Worm (Caenorhabditis elegans) whole organism, late embryonic: ENCODE results near the gene cpg-20.
A peak's percentile ranks its signal among the peaks of the same experiment; 100 is the strongest.

ENCODE experiments used
- C08G9.2 ChIP-seq: sonication (generic microtip); optimal IDR thresholded peaks from 2 replicates; lab custom pipeline; 2016; ENCODE audit warnings: mild to moderate bottlenecking, missing genetic modification characterization, moderate library complexity, missing compliant biosample characterization
- K02D7.2 ChIP-seq: sonication (generic microtip); optimal IDR thresholded peaks from 2 replicates; lab custom pipeline; 2017; ENCODE audit warnings: mild to moderate bottlenecking, missing genetic modification characterization, missing compliant biosample characterization
- K09A11.1 ChIP-seq: sonication (generic microtip); optimal IDR thresholded peaks from 2 replicates; lab custom pipeline; 2017; ENCODE audit warnings: antibody characterized with exemption, mild to moderate bottlenecking, missing genetic modification characterization, missing compliant biosample characterization; ENCODE audit not compliant: insufficient read depth
- T23F11.4 ChIP-seq: fragments of 200-800 bp; sonication (Bioruptor generic); optimal IDR thresholded peaks from 2 replicates; lab custom pipeline; 2018; ENCODE audit warnings: mild to moderate bottlenecking, missing genetic modification characterization, missing compliant biosample characterization
- Y22D7AL.16 ChIP-seq: sonication (generic microtip); optimal IDR thresholded peaks from 2 replicates; lab custom pipeline; 2016; ENCODE audit warnings: missing genetic modification characterization, missing compliant biosample characterization
- ahr-1 ChIP-seq: sonication (generic microtip); optimal IDR thresholded peaks from 2 replicates; lab custom pipeline; 2016; ENCODE audit warnings: missing genetic modification characterization, missing compliant biosample characterization
- ama-1 ChIP-seq: fragments of 150-350 bp; optimal IDR thresholded peaks from 2 replicates; lab custom pipeline; 2014
- ceh-14 ChIP-seq: sonication (generic microtip); optimal IDR thresholded peaks from 2 replicates; lab custom pipeline; 2016; ENCODE audit warnings: missing genotype, missing genetic modification characterization, missing compliant biosample characterization
- ceh-2 ChIP-seq: sonication (generic microtip); optimal IDR thresholded peaks from 2 replicates; lab custom pipeline; 2016; ENCODE audit warnings: missing genotype, missing genetic modification characterization, missing compliant biosample characterization
- ceh-30 ChIP-seq: fragments of 150-350 bp; optimal IDR thresholded peaks from 2 replicates; lab custom pipeline; 2014; ENCODE audit warnings: missing biosample characterization, missing genetic modification characterization
- ceh-48 ChIP-seq: sonication (generic microtip); optimal IDR thresholded peaks from 2 replicates; lab custom pipeline; 2016; ENCODE audit warnings: missing genetic modification characterization, inconsistent platforms, missing compliant biosample characterization
- ceh-6 ChIP-seq: fragments of 200-800 bp; sonication (Bioruptor generic); optimal IDR thresholded peaks from 2 replicates; lab custom pipeline; 2018; ENCODE audit warnings: mild to moderate bottlenecking, missing genetic modification characterization, missing compliant biosample characterization
- ceh-9 ChIP-seq: sonication (generic microtip); optimal IDR thresholded peaks from 2 replicates; lab custom pipeline; 2016; ENCODE audit warnings: mild to moderate bottlenecking, missing genetic modification characterization, inconsistent platforms, missing compliant biosample characterization
- elt-2 ChIP-seq: sonication (generic microtip); optimal IDR thresholded peaks from 2 replicates; lab custom pipeline; 2016; ENCODE audit warnings: missing genetic modification reagents, missing genetic modification characterization, missing compliant biosample characterization
- eyg-1 ChIP-seq: sonication (generic microtip); optimal IDR thresholded peaks from 2 replicates; lab custom pipeline; 2016; ENCODE audit warnings: missing genotype, missing genetic modification characterization, missing compliant biosample characterization
- fax-1 ChIP-seq: sonication (generic microtip); optimal IDR thresholded peaks from 2 replicates; lab custom pipeline; 2016; ENCODE audit warnings: missing genotype, missing genetic modification characterization, missing compliant biosample characterization
- fkh-10 ChIP-seq: fragments of 150-350 bp; optimal IDR thresholded peaks from 2 replicates; lab custom pipeline; 2014; ENCODE audit warnings: missing biosample characterization, missing genetic modification reagents, missing genetic modification characterization
- hlh-6 ChIP-seq: sonication (generic microtip); optimal IDR thresholded peaks from 2 replicates; lab custom pipeline; 2016; ENCODE audit warnings: missing genotype, missing genetic modification characterization, missing compliant biosample characterization
- mec-3 ChIP-seq: sonication (generic microtip); optimal IDR thresholded peaks from 2 replicates; lab custom pipeline; 2016; ENCODE audit warnings: borderline replicate concordance, missing genetic modification characterization, missing compliant biosample characterization
- nfya-1 ChIP-seq: sonication (generic microtip); optimal IDR thresholded peaks from 2 replicates; lab custom pipeline; 2017; ENCODE audit warnings: missing genetic modification characterization, mild to moderate bottlenecking, missing compliant biosample characterization, antibody characterized with exemption, moderate library complexity
- npax-4 ChIP-seq: sonication (generic microtip); optimal IDR thresholded peaks from 2 replicates; lab custom pipeline; 2016; ENCODE audit warnings: missing genetic modification characterization, missing compliant biosample characterization
- odd-2 ChIP-seq: sonication (generic microtip); optimal IDR thresholded peaks from 2 replicates; lab custom pipeline; 2017; ENCODE audit warnings: antibody characterized with exemption, mild to moderate bottlenecking, missing genetic modification characterization, missing compliant biosample characterization
- pax-1 ChIP-seq: fragments of 150-350 bp; optimal IDR thresholded peaks from 2 replicates; lab custom pipeline; 2014; ENCODE audit warnings: missing biosample characterization, missing genetic modification characterization
- pha-2 ChIP-seq: sonication (generic microtip); optimal IDR thresholded peaks from 2 replicates; lab custom pipeline; 2017; ENCODE audit warnings: mild to moderate bottlenecking, missing genetic modification characterization, missing compliant biosample characterization
- pha-4 ChIP-seq: fragments of 150-350 bp; optimal IDR thresholded peaks from 2 replicates; lab custom pipeline; 2018; ENCODE audit warnings: missing biosample characterization, missing genetic modification reagents, missing genetic modification characterization
- sox-2 ChIP-seq: fragments of 200-800 bp; sonication (Bioruptor generic); IDR thresholded peaks from 2 replicates; pipeline ENCODE4 v1.3.6; 2022; ENCODE audit warnings: missing genetic modification reagents, missing genetic modification characterization, missing compliant biosample characterization
- sox-4 ChIP-seq: sonication (generic microtip); optimal IDR thresholded peaks from 2 replicates; lab custom pipeline; 2017; ENCODE audit warnings: mild to moderate bottlenecking, missing genetic modification characterization, inconsistent platforms, missing compliant biosample characterization
- syd-9 ChIP-seq: sonication (generic microtip); optimal IDR thresholded peaks from 2 replicates; lab custom pipeline; 2016; ENCODE audit warnings: mild to moderate bottlenecking, missing genetic modification characterization, moderate library complexity, missing compliant biosample characterization
- tbx-7 ChIP-seq: sonication (generic microtip); optimal IDR thresholded peaks from 2 replicates; lab custom pipeline; 2016; ENCODE audit warnings: missing genotype, missing genetic modification characterization, missing compliant biosample characterization
- unc-3 ChIP-seq, 2 experiments: fragments of 200-800 bp in 1 of 2; sonication (Bioruptor generic) in 1 of 2; sonication (generic microtip) in 1 of 2; conservative IDR thresholded peaks in 1 of 2; optimal IDR thresholded peaks in 1 of 2; 2 replicates each; pipeline versions ENCODE4 v1.3.6 to Lab custom; 2016 to 2022; ENCODE audit warnings: missing compliant biosample characterization in 2 of 2, missing genetic modification characterization in 2 of 2, missing genetic modification reagents in 1 of 2
- unc-42 ChIP-seq: sonication (generic microtip); optimal IDR thresholded peaks from 2 replicates; lab custom pipeline; 2016; ENCODE audit warnings: missing genotype, missing genetic modification characterization, missing compliant biosample characterization
- unc-86 ChIP-seq: sonication (generic microtip); optimal IDR thresholded peaks from 2 replicates; lab custom pipeline; 2016; ENCODE audit warnings: missing genetic modification characterization, missing compliant biosample characterization

cpg-20 gene

DNA sequence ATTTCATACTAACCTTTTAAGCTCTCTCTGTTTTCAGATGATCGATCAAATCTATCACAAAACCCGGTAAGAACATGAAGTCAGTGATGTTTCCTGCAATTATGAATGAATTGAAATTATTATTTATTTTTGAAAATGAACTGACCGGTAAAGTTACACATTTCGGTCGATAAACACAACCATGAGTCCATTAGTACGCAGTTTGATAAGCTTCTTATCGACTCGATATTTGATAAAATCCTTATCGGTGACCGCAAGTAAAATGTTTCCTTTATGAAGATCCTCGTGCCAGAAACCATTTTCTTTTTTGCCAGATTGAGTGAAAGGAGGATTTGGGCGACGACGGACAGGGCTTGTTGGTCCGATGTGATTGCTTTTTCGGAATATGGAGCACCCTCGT is 10.5 kb upstream of the cpg-20 start:
- TF ChIP-seq ama-1 (no peak), hlh-6 (tag; lab: Kevin White, UChicago) (no peak), syd-9 (tag; lab: Kevin White, UChicago) (no peak), unc-86 (no peak), K09A11.1 (no peak), C08G9.2 (no peak), elt-2 (peak; percentile 74), mec-3 (tag; lab: Kevin White, UChicago) (no peak)

ce11 chrIV:6083550-6084041 is 7.6 kb upstream of the cpg-20 start, which contains the start of gene ugt-20:
ugt-20 (minus strand) TSS chrIV:6083600.
- TF ChIP-seq elt-2 (peak; percentile 48), T23F11.4 (no peak)

- TF ChIP-seq elt-2 (peak; percentile 19), ceh-14 (no peak), sox-2 (GFP tag; lab: Robert Waterston, UW) (no peak), K02D7.2 (tag; lab: Kevin White, UChicago) (no peak), npax-4 (tag; lab: Kevin White, UChicago) (no peak), hlh-6 (tag; lab: Kevin White, UChicago) (no peak), ceh-9 (tag; lab: Kevin White, UChicago) (no peak), ceh-30 (tag; lab: Kevin White, UChicago) (no peak), ceh-2 (no peak)
Measured at ce11 chrIV:6079925-6080324, 3.9 kb upstream of the cpg-20 start, which contains the start of gene ugt-19. ugt-19 (minus strand) TSS chrIV:6079952.

DNA sequence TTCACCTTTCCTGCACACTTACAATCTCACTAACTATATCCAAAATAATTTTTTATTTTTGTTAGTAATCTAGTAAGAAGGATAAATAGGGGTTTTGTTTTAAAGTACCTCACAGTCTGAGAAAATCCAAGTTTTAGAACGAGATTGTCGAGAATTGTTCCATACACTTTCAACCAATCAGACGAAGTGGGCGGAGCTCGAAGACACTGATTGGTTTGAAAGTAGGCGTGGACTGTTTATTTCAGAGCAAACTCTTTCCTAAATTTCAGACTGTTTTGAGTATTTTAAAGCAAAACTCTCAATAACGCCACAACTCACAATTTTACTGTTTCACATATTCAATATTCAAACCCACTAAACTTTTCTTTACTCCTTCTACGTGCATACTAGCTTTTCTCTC is 5.0 kb downstream of the cpg-20 start:
- TF ChIP-seq pha-4 (tag; lab: Kevin White, UChicago): no peak
- TF ChIP-seq nfya-1 (tag; lab: Kevin White, UChicago): peak; percentile 72

ce11 chrIV:6065186-6065585 is 10.8 kb downstream of the cpg-20 start:
- TF ChIP-seq pha-4 (tag; lab: Kevin White, UChicago) (no peak), ceh-48 (tag; lab: Kevin White, UChicago) (no peak), unc-42 (tag; lab: Kevin White, UChicago) (peak; percentile 89), fkh-10 (GFP tag; lab: Kevin White, UChicago) (peak; percentile 47), sox-4 (no peak), K09A11.1 (no peak), pha-2 (tag; lab: Kevin White, UChicago) (no peak)

- TF ChIP-seq ceh-6 (GFP tag; lab: Kevin White, UChicago) (no peak), pax-1 (tag; lab: Kevin White, UChicago) (no peak), mec-3 (tag; lab: Kevin White, UChicago) (no peak), fax-1 (tag; lab: Kevin White, UChicago) (no peak), unc-3 (GFP tag; conservative IDR thresholded peaks at IDR 0.05; lab: Robert Waterston, UW) (no peak), unc-3 (tag; optimal IDR thresholded peaks at IDR 0.05; lab: Kevin White, UChicago) (no peak), elt-2 (no peak), ceh-30 (tag; lab: Kevin White, UChicago) (no peak), eyg-1 (tag; lab: Kevin White, UChicago) (no peak), pha-4 (tag; lab: Kevin White, UChicago) (no peak), ahr-1 (tag; lab: Kevin White, UChicago) (no peak), sox-2 (GFP tag; lab: Robert Waterston, UW) (no peak), ceh-2 (no peak), odd-2 (tag; lab: Kevin White, UChicago) (no peak), Y22D7AL.16 (tag; lab: Kevin White, UChicago) (no peak), tbx-7 (tag; lab: Kevin White, UChicago) (no peak)
Measured at ce11 chrIV:6064657-6065056, 11.4 kb downstream of the cpg-20 start.
